Fruit fly (Drosophila melanogaster): Measurements from ENCODE around the gene CG12213.

CG12213 gene

dm6 chr3R:11998130-11998529, 30.6 kb upstream of the CG12213 start:
- TF ChIP-seq Ets96B (tag; optimal IDR thresholded peaks at IDR 0.05) (no peak), CG1621 (tag; optimal IDR thresholded peaks at IDR 0.05) (no peak), fkh (GFP tag; optimal IDR thresholded peaks at IDR 0.05) (no peak), CG4318 (GFP tag; optimal IDR thresholded peaks at IDR 0.05) (no peak), CG7368 (GFP tag; optimal IDR thresholded peaks at IDR 0.05) (no peak), CG6854 (GFP tag; optimal IDR thresholded peaks at IDR 0.05) (no peak), spab (GFP tag; optimal IDR thresholded peaks at IDR 0.05) (no peak), Met (GFP tag; optimal IDR thresholded peaks at IDR 0.05) (no peak), vri (GFP tag; optimal IDR thresholded peaks at IDR 0.05) (no peak), CG11762 (GFP tag; optimal IDR thresholded peaks at IDR 0.05; ENCODE audit: insufficient read depth) (no peak)

DNA sequence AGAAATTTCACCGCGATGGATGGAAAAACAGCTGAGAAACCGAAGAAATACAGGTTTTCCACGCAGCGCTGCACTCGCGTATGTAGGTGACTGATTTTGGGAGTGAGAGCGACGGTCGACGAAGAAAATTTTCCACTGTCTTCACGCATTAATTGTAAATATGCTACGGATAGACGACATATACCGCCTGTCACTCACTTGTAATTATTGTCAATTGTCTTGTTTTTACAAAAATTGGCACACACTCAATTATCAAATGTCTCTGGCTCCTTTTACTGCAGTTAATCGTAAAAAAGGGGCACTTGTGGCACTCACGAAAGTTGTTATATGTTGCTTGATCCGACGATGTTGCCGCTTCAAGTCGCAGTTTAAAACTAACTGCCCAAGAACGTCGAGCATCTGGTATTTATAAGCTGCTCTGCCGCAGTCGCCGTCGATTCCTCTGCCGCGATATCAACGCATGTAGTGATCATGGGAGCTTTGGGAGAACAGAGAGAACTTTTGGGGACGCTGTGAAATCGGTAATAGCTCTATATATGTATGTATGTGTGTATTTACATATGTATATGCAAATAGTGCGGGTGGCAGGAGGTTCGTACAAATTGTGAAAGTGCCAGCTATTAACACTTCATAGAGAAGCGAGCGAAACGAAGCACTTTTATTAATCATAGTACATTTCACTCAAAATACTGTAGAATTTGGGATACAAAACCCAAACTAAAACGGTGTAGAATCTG, 25.6 kb upstream of the CG12213 start, which contains the start of gene mfas:
Gene mfas (minus strand): TSS at position 382 of the 737 bp plus-strand sequence.
- peak; percentile 77 for TF ChIP-seq svp (GFP tag)
- TF ChIP-seq CG6854 (GFP tag; optimal IDR thresholded peaks at IDR 0.05) = peak; percentile 56
- peak; percentile 76 for TF ChIP-seq fkh (GFP tag; optimal IDR thresholded peaks at IDR 0.05)
- peak; percentile 12 for TF ChIP-seq CG3919 (GFP tag; optimal IDR thresholded peaks at IDR 0.05)
- TF ChIP-seq CG8319 (GFP tag; optimal IDR thresholded peaks at IDR 0.05) = no peak
- TF ChIP-seq fd59A (GFP tag; optimal IDR thresholded peaks at IDR 0.05) = no peak
- peak; percentile 0 for TF ChIP-seq CG16779 (tag; optimal IDR thresholded peaks at IDR 0.05)
- no peak for TF ChIP-seq CG11902 (GFP tag; optimal IDR thresholded peaks at IDR 0.05)
- TF ChIP-seq dsx (GFP tag; optimal IDR thresholded peaks at IDR 0.05; ENCODE audit: poor library complexity, severe bottlenecking) = peak; percentile 33
- TF ChIP-seq CG10631 (GFP tag; optimal IDR thresholded peaks at IDR 0.05) = no peak
- TF ChIP-seq CG10669 (GFP tag; optimal IDR thresholded peaks at IDR 0.05) = no peak
- TF ChIP-seq CG15336 (GFP tag; IDR thresholded peaks at IDR 0.05) = peak; percentile 30; the same call in 1 of the 2 replicates
- TF ChIP-seq CG3032 (tag; optimal IDR thresholded peaks at IDR 0.05) = peak; percentile 6
- no peak for TF ChIP-seq Ets21C (GFP tag; optimal IDR thresholded peaks at IDR 0.05)
- TF ChIP-seq Met (GFP tag; optimal IDR thresholded peaks at IDR 0.05) = no peak
- TF ChIP-seq Eip78C (GFP tag) = peak; percentile 44
- TF ChIP-seq Lpt (GFP tag; optimal IDR thresholded peaks at IDR 0.05) = peak; percentile 42
- no peak for TF ChIP-seq lz (GFP tag; optimal IDR thresholded peaks at IDR 0.05)
- TF ChIP-seq CG6163 (GFP tag; IDR thresholded peaks at IDR 0.05) = peak; percentile 53; the same call in 2 of the 3 replicates
- TF ChIP-seq CG9139 (GFP tag; optimal IDR thresholded peaks at IDR 0.05) = peak; percentile 39
- no peak for TF ChIP-seq CG6808 (GFP tag; optimal IDR thresholded peaks at IDR 0.05)
- no peak for TF ChIP-seq CG31627 (GFP tag; optimal IDR thresholded peaks at IDR 0.05)
- peak; percentile 17 for TF ChIP-seq Eip75B (GFP tag; optimal IDR thresholded peaks at IDR 0.05)
- TF ChIP-seq esn (GFP tag; optimal IDR thresholded peaks at IDR 0.05) = peak; percentile 2

DNA sequence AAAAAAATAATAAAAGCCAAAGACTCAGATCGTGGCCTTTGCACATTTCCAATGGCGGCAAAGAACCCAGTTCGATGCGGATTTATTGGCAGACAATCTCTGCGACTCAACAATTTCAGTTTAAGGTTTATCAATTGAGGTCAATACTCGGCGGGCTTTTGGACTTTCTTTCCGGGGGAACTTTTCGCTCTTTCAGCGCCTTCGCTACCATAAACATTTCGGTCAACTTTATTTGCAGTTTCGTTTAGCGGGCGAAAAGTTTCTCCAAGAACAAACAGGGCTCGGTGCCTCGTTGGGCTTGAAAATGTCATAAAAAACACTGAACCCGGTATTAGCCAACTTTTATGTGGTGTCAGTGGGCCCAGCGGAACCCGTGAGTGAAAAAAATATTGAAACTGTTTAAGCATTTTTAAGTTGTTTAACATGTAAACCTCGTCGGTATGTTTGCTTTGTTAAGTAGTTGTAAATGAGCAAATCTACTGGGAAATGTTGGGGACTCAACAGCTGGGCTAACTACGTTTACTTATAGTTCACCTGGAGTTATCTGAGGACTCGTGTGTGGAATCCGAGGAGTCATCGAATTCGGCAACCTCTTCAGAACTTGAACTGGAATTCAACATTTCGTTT, 24.2 kb upstream of the CG12213 start:
- no peak for TF ChIP-seq Hr4 (GFP tag; optimal IDR thresholded peaks at IDR 0.05)
- TF ChIP-seq OdsH (GFP tag; optimal IDR thresholded peaks at IDR 0.05) = no peak
- no peak for TF ChIP-seq CG10669 (GFP tag; optimal IDR thresholded peaks at IDR 0.05)
- no peak for TF ChIP-seq CG3919 (GFP tag; optimal IDR thresholded peaks at IDR 0.05)
- TF ChIP-seq CG10631 (GFP tag; optimal IDR thresholded peaks at IDR 0.05) = no peak
- TF ChIP-seq salr (GFP tag; optimal IDR thresholded peaks at IDR 0.05) = no peak
- TF ChIP-seq CG6792 (GFP tag; optimal IDR thresholded peaks at IDR 0.05) = no peak
- no peak for TF ChIP-seq Gug (GFP tag; IDR thresholded peaks at IDR 0.05)
- no peak for TF ChIP-seq CG8119 (GFP tag; IDR thresholded peaks at IDR 0.05)
- TF ChIP-seq fkh (GFP tag; optimal IDR thresholded peaks at IDR 0.05) = peak; percentile 60
- TF ChIP-seq CG4318 (GFP tag; optimal IDR thresholded peaks at IDR 0.05) = no peak
- TF ChIP-seq Smox (GFP tag; optimal IDR thresholded peaks at IDR 0.05) = no peak
- no peak for TF ChIP-seq lz (GFP tag; optimal IDR thresholded peaks at IDR 0.05)
- TF ChIP-seq CG8632 (GFP tag; optimal IDR thresholded peaks at IDR 0.05) = no peak
- TF ChIP-seq vri (GFP tag; optimal IDR thresholded peaks at IDR 0.05) = no peak
- TF ChIP-seq CG31627 (GFP tag; optimal IDR thresholded peaks at IDR 0.05) = no peak
- TF ChIP-seq Sox14 (GFP tag; optimal IDR thresholded peaks at IDR 0.05) = no peak
- peak; percentile 67 for TF ChIP-seq Eip78C (GFP tag)
- TF ChIP-seq CG6808 (GFP tag; optimal IDR thresholded peaks at IDR 0.05) = no peak
- TF ChIP-seq CG11294 (GFP tag; IDR thresholded peaks at IDR 0.05) = no peak
- no peak for TF ChIP-seq dac (GFP tag; optimal IDR thresholded peaks at IDR 0.05)
- TF ChIP-seq esn (GFP tag; optimal IDR thresholded peaks at IDR 0.05) = no peak
- peak; percentile 80 for TF ChIP-seq CG6854 (GFP tag; optimal IDR thresholded peaks at IDR 0.05)
- no peak for TF ChIP-seq Lpt (GFP tag; optimal IDR thresholded peaks at IDR 0.05)
- no peak for TF ChIP-seq dsx (GFP tag; optimal IDR thresholded peaks at IDR 0.05; ENCODE audit: poor library complexity, severe bottlenecking)
- peak; percentile 23 for TF ChIP-seq Sox102F (GFP tag; optimal IDR thresholded peaks at IDR 0.05)
- TF ChIP-seq topi (GFP tag; optimal IDR thresholded peaks at IDR 0.05) = no peak
- TF ChIP-seq CG8319 (GFP tag; optimal IDR thresholded peaks at IDR 0.05) = no peak
- TF ChIP-seq CG6163 (GFP tag; IDR thresholded peaks at IDR 0.05) = no peak

Data from whole organism, prepupa.